Fruit fly (Drosophila melanogaster) S2 (cell line): ENCODE measurements around the gene Sqor.

Experiments
- CG8478 ChIP-seq: fragments of >200 bp; optimal IDR thresholded peaks from 2 replicates; lab custom pipeline; 2018
- CTCF ChIP-seq, 2 experiments: fragments of >200 bp; optimal IDR thresholded peaks; 2 replicates each; lab custom pipeline; 2018

The Sqor gene

DNA sequence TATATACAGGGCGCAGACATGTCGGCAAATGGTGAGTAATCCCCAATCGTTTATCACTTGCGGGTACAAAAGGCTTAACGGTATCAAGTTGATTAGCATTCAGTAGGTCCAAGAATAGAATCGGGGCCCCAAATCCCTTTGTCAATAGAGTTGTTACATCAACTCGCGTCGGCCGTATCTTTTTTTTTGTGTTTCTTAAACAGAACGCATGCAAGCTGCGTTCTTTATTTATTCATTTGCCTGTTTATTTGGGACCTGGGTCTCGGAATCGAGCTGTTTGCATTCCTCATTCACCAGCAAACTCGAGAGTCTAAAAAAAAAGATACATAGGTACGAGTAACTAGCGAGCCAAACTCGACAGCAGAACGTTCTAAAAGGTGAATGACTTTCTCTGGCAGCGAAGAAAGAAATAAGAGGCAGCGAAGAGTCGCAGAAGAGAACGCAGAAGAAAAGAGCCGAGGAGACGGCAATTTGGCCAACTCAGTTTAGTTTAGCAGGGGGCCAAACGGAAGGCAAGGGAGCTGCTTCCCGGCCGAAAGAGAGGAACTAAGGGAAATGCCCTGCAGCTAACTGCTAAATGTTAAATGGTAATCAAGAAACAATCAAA, 32.3 kb downstream of the Sqor start:
- TF ChIP-seq CTCF (optimal IDR thresholded peaks at IDR 0.05; lab: Kevin White, UChicago) (no peak), CG8478 (lab: Kevin White, UChicago) (no peak)

dm6 chr3L:4277796-4278195, 37.8 kb downstream of the Sqor start, which contains the start of gene Ctl1:
Gene Ctl1 (plus strand): TSS chr3L:4277962.
- TF ChIP-seq CTCF (optimal IDR thresholded peaks at IDR 0.05; lab: Kevin White, UChicago) (no peak), CG8478 (lab: Kevin White, UChicago) (no peak)

DNA sequence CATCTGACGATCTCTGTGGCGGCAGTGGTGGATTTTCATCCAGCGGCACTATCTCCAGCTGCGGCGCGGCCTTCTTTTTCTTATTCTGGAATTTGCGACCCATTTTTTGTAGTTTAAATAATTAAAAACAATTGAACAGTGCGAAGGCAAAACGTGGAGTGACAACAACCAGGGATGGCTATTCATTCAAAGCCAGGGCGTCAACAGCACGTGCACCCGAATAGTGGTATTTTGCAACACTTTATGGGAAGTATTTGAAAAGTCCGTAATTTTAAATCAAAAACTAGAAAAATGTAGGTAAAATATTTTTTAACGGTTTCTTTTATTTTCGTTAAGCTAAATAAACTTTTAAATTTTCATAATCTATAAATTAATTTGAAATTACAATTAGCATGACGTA, 42.7 kb downstream of the Sqor start, which contains the start of gene CG11583:
Gene CG11583, minus strand, starts transcription at position 191 of the 400 bp plus-strand sequence.
- no peak for TF ChIP-seq CG8478 (lab: Kevin White, UChicago)
- TF ChIP-seq CTCF (optimal IDR thresholded peaks at IDR 0.05; lab: Kevin White, UChicago) = peak in 1 of 2 experiments; percentile 33

dm6 chr3L:4283428-4284089, 43.6 kb downstream of the Sqor start, which contains the start of the genes srw and CG1316:
Gene srw (minus strand): TSS chr3L:4283478.
Gene CG1316 (plus strand): TSS chr3L:4283851.
- TF ChIP-seq CG8478 (lab: Kevin White, UChicago) (no peak), CTCF (optimal IDR thresholded peaks at IDR 0.05; lab: Kevin White, UChicago) (peak in 1 of 2 experiments; percentile 12)

- no peak for TF ChIP-seq CG8478 (lab: Kevin White, UChicago)
- TF ChIP-seq CTCF (optimal IDR thresholded peaks at IDR 0.05; lab: Kevin White, UChicago) = no peak
These were observed 46.8 kb downstream of the Sqor start, which contains the start of gene TfIIEbeta for dm6 chr3L:4286784-4287183. Gene TfIIEbeta (plus strand): TSS chr3L:4287038.

DNA sequence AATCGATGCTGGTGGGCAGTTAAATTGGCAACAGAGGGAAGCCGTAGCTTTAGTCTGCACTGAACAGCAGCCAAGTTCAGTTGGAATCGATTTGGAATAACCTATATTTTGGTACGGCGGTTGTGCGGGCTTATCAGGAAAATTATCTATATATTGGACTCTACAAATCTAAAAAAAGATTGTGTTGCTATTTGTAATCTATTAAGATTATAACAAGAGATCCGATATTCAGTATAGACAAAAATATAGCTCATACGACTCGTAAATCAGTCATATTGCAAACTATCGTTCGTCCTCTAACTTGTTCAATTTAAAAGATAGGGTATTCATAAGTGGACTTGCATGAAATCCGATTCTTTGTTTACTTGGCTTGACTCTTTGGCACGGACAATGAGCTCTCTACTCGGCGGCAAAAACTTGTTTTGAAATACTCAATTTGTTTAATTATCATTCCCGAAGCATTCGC, 48.7 kb downstream of the Sqor start, which contains the start of gene Hexo1:
Gene Hexo1, plus strand, starts transcription at position 51 of the 466 bp plus-strand sequence.
- no peak for TF ChIP-seq CTCF (optimal IDR thresholded peaks at IDR 0.05; lab: Kevin White, UChicago)
- TF ChIP-seq CG8478 (lab: Kevin White, UChicago) = no peak
